Fruit fly (Drosophila melanogaster): ENCODE results near the gene CG15211.

CG15211 gene

DNA sequence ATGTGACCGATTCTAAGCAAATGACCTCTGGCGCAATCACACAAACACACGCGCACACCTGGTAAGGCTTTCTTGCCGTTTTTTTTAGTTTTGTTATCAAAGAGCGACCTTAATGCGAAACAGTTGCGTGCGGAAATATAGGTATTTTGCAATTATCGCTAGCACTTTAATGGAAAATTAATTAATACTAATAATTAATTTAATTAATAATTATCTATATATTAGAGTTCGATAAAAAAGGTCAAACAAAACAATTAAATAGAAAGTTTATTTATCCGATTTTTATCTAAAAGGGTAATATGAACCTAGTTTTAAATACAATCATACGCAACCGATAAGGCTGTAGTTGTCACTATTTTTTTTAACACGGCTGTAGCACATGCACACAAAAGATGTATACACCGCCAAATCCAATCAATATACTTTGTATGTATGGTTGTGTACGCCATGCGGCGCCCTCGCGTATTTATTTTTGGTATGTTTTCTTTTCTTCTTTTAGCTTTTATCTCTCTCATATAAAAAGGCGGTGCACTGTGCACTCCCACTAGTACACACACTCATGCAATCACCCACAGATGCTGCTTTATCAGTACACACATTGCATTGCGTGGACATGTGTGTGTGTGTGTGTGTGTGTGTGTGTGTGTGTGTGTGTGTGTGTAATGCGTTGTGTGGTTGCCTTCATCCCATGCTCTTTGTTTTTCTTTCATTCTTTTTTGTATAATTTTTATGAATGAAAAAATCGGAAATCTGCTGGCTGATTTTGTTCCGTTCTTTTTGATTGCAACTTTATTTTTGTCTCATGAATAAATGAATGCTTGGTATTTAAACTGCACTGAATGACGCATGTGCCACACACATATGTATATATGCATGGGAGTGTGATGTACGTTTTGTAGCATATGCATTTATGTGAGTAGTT, 30.4 kb downstream of the CG15211 start (continued):
- TF ChIP-seq Med (GFP tag) (peak; percentile 20), hkb (optimal IDR thresholded peaks at IDR 0.05) (no peak), hkb (GFP tag; IDR thresholded peaks at IDR 0.05) (peak; percentile 65), CG2120 (GFP tag; optimal IDR thresholded peaks at IDR 0.05) (peak; percentile 15), CG12744 (GFP tag; optimal IDR thresholded peaks at IDR 0.05) (no peak), chm (GFP tag; IDR thresholded peaks at IDR 0.05) (no peak), sob (GFP tag; IDR thresholded peaks at IDR 0.05) (no peak), CG30020 (tag; optimal IDR thresholded peaks at IDR 0.05) (peak; percentile 2), CG2889 (GFP tag; IDR thresholded peaks at IDR 0.05) (no peak), Antp (GFP tag; optimal IDR thresholded peaks at IDR 0.05) (no peak), CG8765 (GFP tag; IDR thresholded peaks at IDR 0.05) (no peak), zen (tag; optimal IDR thresholded peaks at IDR 0.05) (peak; percentile 23), yki (optimal IDR thresholded peaks at IDR 0.05) (no peak), CG42726 (GFP tag; IDR thresholded peaks at IDR 0.05; ENCODE audit: partially characterized antibody) (no peak), zf30C (GFP tag; optimal IDR thresholded peaks at IDR 0.05) (no peak), run (tag; optimal IDR thresholded peaks at IDR 0.05) (peak; percentile 41), sd (tag; optimal IDR thresholded peaks at IDR 0.05) (no peak), crc (GFP tag; optimal IDR thresholded peaks at IDR 0.05) (no peak), ERR (GFP tag; optimal IDR thresholded peaks at IDR 0.05) (no peak), ttk (GFP tag; IDR thresholded peaks at IDR 0.05) (peak; percentile 32; the same call in 1 of the 2 replicates), Hr39 (optimal IDR thresholded peaks at IDR 0.05) (no peak), Ets65A (GFP tag) (peak; percentile 64), prd (optimal IDR thresholded peaks at IDR 0.05) (no peak), prd (GFP tag; IDR thresholded peaks at IDR 0.05) (peak; percentile 57; the same call in 2 of the 3 replicates), CG17912 (GFP tag; optimal IDR thresholded peaks at IDR 0.05) (no peak), CG1792 (GFP tag; optimal IDR thresholded peaks at IDR 0.05) (no peak), MTF-1 (GFP tag; optimal IDR thresholded peaks at IDR 0.05; ENCODE audit: borderline replicate concordance) (no peak), dmrt11E (tag; optimal IDR thresholded peaks at IDR 0.05) (peak; percentile 68), Ssrp (tag; optimal IDR thresholded peaks at IDR 0.05) (peak; percentile 82), sna (GFP tag; IDR thresholded peaks at IDR 0.05; ENCODE audit: partially characterized antibody) (no peak), vvl (GFP tag; IDR thresholded peaks at IDR 0.05) (no peak; the same call in none of the 2 replicates), Spps (tag; optimal IDR thresholded peaks at IDR 0.05) (peak; percentile 8), p53 (GFP tag; optimal IDR thresholded peaks at IDR 0.05) (no peak), Xrp1 (GFP tag; IDR thresholded peaks at IDR 0.05) (peak; percentile 71), bsh (GFP tag; optimal IDR thresholded peaks at IDR 0.05) (peak in 1 of 2 experiments; percentile 74), CG6813 (GFP tag; optimal IDR thresholded peaks at IDR 0.05) (peak; percentile 72), chinmo (GFP tag; IDR thresholded peaks at IDR 0.05; ENCODE audit: partially characterized antibody) (no peak), CG16863 (GFP tag; optimal IDR thresholded peaks at IDR 0.05) (no peak), aop (GFP tag; IDR thresholded peaks at IDR 0.05) (no peak), Nf-YA (GFP tag; IDR thresholded peaks at IDR 0.05) (0 out of 2 replicates have a peak, but pooled peaks have one; percentile 19), Sry-β (GFP tag; optimal IDR thresholded peaks at IDR 0.05) (no peak), CG3838 (GFP tag; optimal IDR thresholded peaks at IDR 0.05) (no peak), CG10274 (GFP tag; optimal IDR thresholded peaks at IDR 0.05) (no peak), CG32767 (GFP tag; IDR thresholded peaks at IDR 0.05) (no peak; the same call in 1 of the 2 replicates), CG16815 (GFP tag; optimal IDR thresholded peaks at IDR 0.05) (no peak), Abd-B (GFP tag; optimal IDR thresholded peaks at IDR 0.05) (no peak), Fer2 (tag; optimal IDR thresholded peaks at IDR 0.05) (peak; percentile 11), CG6272 (GFP tag; IDR thresholded peaks at IDR 0.05) (no peak), CG18262 (tag; optimal IDR thresholded peaks at IDR 0.05) (peak; percentile 86), Rfx (GFP tag; IDR thresholded peaks at IDR 0.05) (no peak)
